Worm (Caenorhabditis elegans) whole organism, L2 larva: ENCODE results near the gene tnt-2.

ENCODE experiments used
- elt-1 ChIP-seq: fragments of 150-350 bp; optimal IDR thresholded peaks from 2 replicates; lab custom pipeline; 2014; ENCODE audit warnings: missing biosample characterization, missing genetic modification characterization
- lin-13 ChIP-seq: fragments of 150-350 bp; optimal IDR thresholded peaks from 2 replicates; lab custom pipeline; 2014; ENCODE audit warnings: missing biosample characterization, missing genetic modification reagents, missing genetic modification characterization
- unc-55 ChIP-seq: fragments of 150-350 bp; sonication (generic microtip); optimal IDR thresholded peaks from 3 replicates; lab custom pipeline; 2014; ENCODE audit warnings: missing biosample characterization, missing genetic modification reagents, missing genetic modification characterization

ce11 chrX:8752546-8752945 is 29.2 kb upstream of the tnt-2 start:
- TF ChIP-seq elt-1 (tag; lab: Kevin White, UChicago) (no peak), lin-13 (GFP tag; lab: Kevin White, UChicago) (no peak), unc-55 (GFP tag; lab: Kevin White, UChicago) (no peak)
